Fruit fly (Drosophila melanogaster): ENCODE measurements around the gene CG7655.

The CG7655 gene

dm6 chr3R:17714773-17715344 is 32.4 kb downstream of the CG7655 start:
- TF ChIP-seq CG10366 (GFP tag; IDR thresholded peaks at IDR 0.05) (no peak), Drgx (GFP tag; IDR thresholded peaks at IDR 0.05) (0 out of 2 replicates have a peak, but pooled peaks have one; percentile 25), CG11504 (tag; optimal IDR thresholded peaks at IDR 0.05) (no peak), abd-A (tag; optimal IDR thresholded peaks at IDR 0.05) (peak; percentile 55), Med (GFP tag) (peak; percentile 69), lilli (GFP tag; optimal IDR thresholded peaks at IDR 0.05) (no peak), tio (GFP tag; optimal IDR thresholded peaks at IDR 0.05) (no peak), stc (GFP tag; IDR thresholded peaks at IDR 0.05) (no peak), CG9932 (GFP tag; IDR thresholded peaks at IDR 0.05) (0 out of 2 replicates have a peak, but pooled peaks have one; percentile 17), ci (GFP tag; IDR thresholded peaks at IDR 0.05) (0 out of 3 replicates have a peak, but pooled peaks have one; percentile 5), CG7271 (tag; optimal IDR thresholded peaks at IDR 0.05) (no peak), CG16779 (GFP tag; IDR thresholded peaks at IDR 0.05) (0 out of 2 replicates have a peak, but pooled peaks have one; percentile 16), crol (GFP tag; IDR thresholded peaks at IDR 0.05) (peak; percentile 97), CG8290 (GFP tag; optimal IDR thresholded peaks at IDR 0.05) (no peak), CG8290 (tag; optimal IDR thresholded peaks at IDR 0.05) (peak in 1 of 2 experiments; percentile 33), hth (optimal IDR thresholded peaks at IDR 0.05) (no peak), al (GFP tag; IDR thresholded peaks at IDR 0.05) (0 out of 2 replicates have a peak, but pooled peaks have one; percentile 28), br (optimal IDR thresholded peaks at IDR 0.05) (no peak), H15 (GFP tag; IDR thresholded peaks at IDR 0.05) (no peak), Stat92E (GFP tag; optimal IDR thresholded peaks at IDR 0.05) (peak in 1 of 3 experiments; percentile 12), Deaf1 (tag; optimal IDR thresholded peaks at IDR 0.05) (peak; percentile 41), cwo (GFP tag; optimal IDR thresholded peaks at IDR 0.05) (peak; percentile 98), vnd (GFP tag; IDR thresholded peaks at IDR 0.05; ENCODE audit: partially characterized antibody) (no peak), hbn (GFP tag; IDR thresholded peaks at IDR 0.05; ENCODE audit: partially characterized antibody) (no peak), pros (GFP tag; optimal IDR thresholded peaks at IDR 0.05) (peak; percentile 54), Elba2 (GFP tag; optimal IDR thresholded peaks at IDR 0.05) (no peak), HmgD (GFP tag; optimal IDR thresholded peaks at IDR 0.05) (no peak), CG6254 (GFP tag; optimal IDR thresholded peaks at IDR 0.05) (no peak), CG4360 (GFP tag; IDR thresholded peaks at IDR 0.05) (peak; percentile 47), CG1832 (GFP tag; optimal IDR thresholded peaks at IDR 0.05) (peak; percentile 12), CG7987 (GFP tag; optimal IDR thresholded peaks at IDR 0.05) (peak; percentile 83), grn (GFP tag; optimal IDR thresholded peaks at IDR 0.05) (peak; percentile 14), z (GFP tag; IDR thresholded peaks at IDR 0.05) (peak; percentile 43; the same call in 1 of the 3 replicates), CG12769 (tag; optimal IDR thresholded peaks at IDR 0.05) (peak; percentile 21), cg (GFP tag; optimal IDR thresholded peaks at IDR 0.05) (peak; percentile 79), CG18599 (GFP tag; optimal IDR thresholded peaks at IDR 0.05) (peak; percentile 11), twi (tag; optimal IDR thresholded peaks at IDR 0.05) (peak; percentile 80), Jarid2 (GFP tag; optimal IDR thresholded peaks at IDR 0.05) (no peak), CG10543 (GFP tag; optimal IDR thresholded peaks at IDR 0.05) (peak; percentile 9), chinmo (GFP tag; IDR thresholded peaks at IDR 0.05; ENCODE audit: partially characterized antibody) (0 out of 4 replicates have a peak, but pooled peaks have one; percentile 40), rib (GFP tag; IDR thresholded peaks at IDR 0.05) (peak; percentile 30; the same call in 1 of the 2 replicates), kni (GFP tag; optimal IDR thresholded peaks at IDR 0.05) (peak; percentile 41), CG17359 (tag; optimal IDR thresholded peaks at IDR 0.05) (peak; percentile 24), sug (tag; optimal IDR thresholded peaks at IDR 0.05) (peak; percentile 29), Hsf (GFP tag; optimal IDR thresholded peaks at IDR 0.05) (no peak), CG6854 (GFP tag; optimal IDR thresholded peaks at IDR 0.05) (peak; percentile 9), Xrp1 (GFP tag; IDR thresholded peaks at IDR 0.05) (no peak), CG33557 (GFP tag; optimal IDR thresholded peaks at IDR 0.05) (no peak), Camta (GFP tag; optimal IDR thresholded peaks at IDR 0.05) (no peak), zfh2 (GFP tag; optimal IDR thresholded peaks at IDR 0.05) (no peak)
